Fruit fly (Drosophila melanogaster) whole organism, embryonic: ENCODE results near the gene CG12640.

Experiments
- ATbp ChIP-seq: fragments of 200-800 bp; sonication (Bioruptor generic); optimal IDR thresholded peaks from 2 replicates; lab custom pipeline; 2017; ENCODE audit warnings: missing biosample characterization, mild to moderate bottlenecking, missing genetic modification characterization, missing genetic modification reagents
- Asciz ChIP-seq: fragments of 200-800 bp; sonication (Bioruptor generic); optimal IDR thresholded peaks from 2 replicates; lab custom pipeline; 2017; ENCODE audit warnings: missing biosample characterization, mild to moderate bottlenecking, missing genetic modification characterization, missing genetic modification reagents
- Blimp-1 ChIP-seq: fragments of 200-800 bp; sonication (Bioruptor generic); optimal IDR thresholded peaks from 3 replicates; lab custom pipeline; 2018; ENCODE audit warnings: missing biosample characterization, missing genetic modification characterization, mild to moderate bottlenecking, moderate library complexity, missing genetic modification reagents
- CG10209 ChIP-seq: fragments of 200-800 bp; sonication (Bioruptor generic); optimal IDR thresholded peaks from 3 replicates; lab custom pipeline; 2017; ENCODE audit warnings: missing biosample characterization, mild to moderate bottlenecking, missing genetic modification characterization, missing genetic modification reagents
- CG10543 ChIP-seq: fragments of 200-800 bp; sonication (Bioruptor generic); optimal IDR thresholded peaks from 3 replicates; lab custom pipeline; 2017; ENCODE audit warnings: missing biosample characterization, mild to moderate bottlenecking, missing genetic modification characterization, moderate library complexity
- CG11093 ChIP-seq: fragments of 200-800 bp; sonication (Bioruptor generic); IDR thresholded peaks from 3 replicates; pipeline ENCODE4 v1.3.6; 2022; ENCODE audit warnings: missing biosample characterization, missing genetic modification characterization
- CG12391 ChIP-seq: fragments of 200-800 bp; sonication (Bioruptor generic); optimal IDR thresholded peaks from 3 replicates; lab custom pipeline; 2018; ENCODE audit warnings: missing biosample characterization, mild to moderate bottlenecking, missing genetic modification characterization, moderate library complexity
- CG13287 ChIP-seq: fragments of 200-800 bp; sonication (Bioruptor generic); IDR thresholded peaks from 2 replicates; pipeline ENCODE4 v1.3.6; 2022; ENCODE audit warnings: missing biosample characterization, missing genetic modification characterization; ENCODE audit not compliant: partially characterized antibody
- CG13296 ChIP-seq: fragments of 200-800 bp; sonication (Bioruptor generic); optimal IDR thresholded peaks from 3 replicates; lab custom pipeline; 2018; ENCODE audit warnings: missing biosample characterization, mild to moderate bottlenecking, missing genetic modification characterization
- CG14860 ChIP-seq: fragments of 200-800 bp; sonication (Bioruptor generic); IDR thresholded peaks from 3 replicates; pipeline ENCODE4 v1.3.6; 2022; ENCODE audit warnings: missing biosample characterization, missing genetic modification characterization; ENCODE audit not compliant: partially characterized antibody
- CG16863 ChIP-seq: fragments of 200-800 bp; sonication (Bioruptor generic); optimal IDR thresholded peaks from 3 replicates; lab custom pipeline; 2016; ENCODE audit warnings: missing biosample characterization, missing genetic modification characterization
- CG17361 ChIP-seq: fragments of 200-800 bp; sonication (Bioruptor generic); IDR thresholded peaks from 3 replicates; pipeline ENCODE4 v1.3.6; 2022; ENCODE audit warnings: missing biosample characterization, missing genetic modification characterization
- CG17568 ChIP-seq: fragments of 200-800 bp; sonication (Bioruptor generic); optimal IDR thresholded peaks from 2 replicates; lab custom pipeline; 2018; ENCODE audit warnings: missing biosample characterization, mild to moderate bottlenecking, missing genetic modification characterization, moderate library complexity
- CG34376 ChIP-seq: fragments of 200-800 bp; sonication (Bioruptor generic); optimal IDR thresholded peaks from 2 replicates; lab custom pipeline; 2018; ENCODE audit warnings: missing biosample characterization, mild to moderate bottlenecking, missing genetic modification characterization
- CG34422 ChIP-seq: fragments of 200-800 bp; sonication (Bioruptor generic); IDR thresholded peaks from 3 replicates; pipeline ENCODE4 v1.3.6; 2022; ENCODE audit warnings: missing biosample characterization, missing genetic modification characterization
- CG4282 ChIP-seq: fragments of 200-800 bp; sonication (Bioruptor generic); optimal IDR thresholded peaks from 2 replicates; lab custom pipeline; 2016; ENCODE audit warnings: missing biosample characterization, missing genetic modification characterization
- CG6683 ChIP-seq: fragments of 200-800 bp; sonication (Bioruptor generic); optimal IDR thresholded peaks from 2 replicates; lab custom pipeline; 2017; ENCODE audit warnings: missing biosample characterization, mild to moderate bottlenecking, missing genetic modification characterization, missing genetic modification reagents
- CG6813 ChIP-seq: fragments of 200-800 bp; sonication (Bioruptor generic); optimal IDR thresholded peaks from 2 replicates; lab custom pipeline; 2017; ENCODE audit warnings: missing biosample characterization, missing genetic modification characterization, mild to moderate bottlenecking, moderate library complexity, missing genetic modification reagents
- CG7556 ChIP-seq: fragments of 200-800 bp; sonication (Bioruptor generic); optimal IDR thresholded peaks from 2 replicates; lab custom pipeline; 2017; ENCODE audit warnings: missing biosample characterization, mild to moderate bottlenecking, missing genetic modification characterization
- CG7987 ChIP-seq: fragments of 200-800 bp; sonication (Bioruptor generic); optimal IDR thresholded peaks from 2 replicates; lab custom pipeline; 2018; ENCODE audit warnings: missing biosample characterization, mild to moderate bottlenecking, missing genetic modification characterization, moderate library complexity
- CG9797 ChIP-seq: fragments of 200-800 bp; sonication (Bioruptor generic); optimal IDR thresholded peaks from 3 replicates; lab custom pipeline; 2018; ENCODE audit warnings: missing biosample characterization, mild to moderate bottlenecking, missing genetic modification characterization
- CkIIα-i1 ChIP-seq: fragments of 200-800 bp; sonication (Bioruptor generic); IDR thresholded peaks from 2 replicates; pipeline ENCODE4 v1.3.6; 2022; ENCODE audit warnings: missing biosample characterization, missing genetic modification characterization
- GATAe ChIP-seq: fragments of 200-800 bp; sonication (Bioruptor generic); conservative IDR thresholded peaks from 2 replicates; pipeline ENCODE4 v1.3.6; 2022; ENCODE audit warnings: missing biosample characterization, missing genetic modification characterization
- Gsc ChIP-seq: fragments of 200-800 bp; sonication (Bioruptor generic); IDR thresholded peaks from 2 replicates; pipeline ENCODE4 v1.3.6; 2022; ENCODE audit warnings: missing biosample characterization, missing genetic modification characterization
- H2.0 ChIP-seq: fragments of 200-800 bp; sonication (Bioruptor generic); IDR thresholded peaks from 2 replicates; pipeline ENCODE4 v1.3.6; 2022; ENCODE audit warnings: missing biosample characterization, missing genetic modification characterization
- Hand ChIP-seq: fragments of 200-800 bp; sonication (Bioruptor generic); optimal IDR thresholded peaks from 2 replicates; lab custom pipeline; 2017; ENCODE audit warnings: mild to moderate bottlenecking, missing biosample characterization, missing genetic modification reagents, missing genetic modification characterization
- MTF-1 ChIP-seq: fragments of 200-800 bp; sonication (Bioruptor generic); optimal IDR thresholded peaks from 2 replicates; lab custom pipeline; 2018; ENCODE audit warnings: missing biosample characterization, mild to moderate bottlenecking, missing genetic modification characterization, borderline replicate concordance
- Myb ChIP-seq: fragments of 200-800 bp; sonication (Bioruptor generic); optimal IDR thresholded peaks from 2 replicates; lab custom pipeline; 2016; ENCODE audit warnings: missing biosample characterization, missing genetic modification characterization
- Nf-YA ChIP-seq: fragments of 200-800 bp; sonication (Bioruptor generic); IDR thresholded peaks from 2 replicates; pipeline ENCODE4 v1.3.6; 2022; ENCODE audit warnings: missing biosample characterization, missing genetic modification characterization
- Sin3A ChIP-seq: fragments of >200 bp; optimal IDR thresholded peaks from 2 replicates; lab custom pipeline; 2018
- Taf1 ChIP-seq: fragments of 200-800 bp; sonication (Bioruptor generic); IDR thresholded peaks from 2 replicates; pipeline ENCODE4 v1.3.6; 2022; ENCODE audit warnings: missing biosample characterization, missing genetic modification characterization
- ac ChIP-seq: fragments of 200-800 bp; sonication (Bioruptor generic); optimal IDR thresholded peaks from 3 replicates; lab custom pipeline; 2017; ENCODE audit warnings: missing biosample characterization, mild to moderate bottlenecking, missing genetic modification characterization
- bsh ChIP-seq, 2 experiments: fragments of 200-800 bp; sonication (Bioruptor generic); optimal IDR thresholded peaks; 2 replicates each; lab custom pipeline; 2017 to 2018; ENCODE audit warnings: mild to moderate bottlenecking in 2 of 2, missing biosample characterization in 2 of 2, missing genetic modification characterization in 2 of 2, moderate library complexity in 1 of 2
- crol ChIP-seq: fragments of 200-800 bp; sonication (Bioruptor generic); IDR thresholded peaks from 2 replicates; pipeline ENCODE4 v1.3.6; 2022; ENCODE audit warnings: missing biosample characterization, missing genetic modification characterization
- dan ChIP-seq: fragments of 200-800 bp; sonication (Bioruptor generic); IDR thresholded peaks from 2 replicates; pipeline ENCODE4 v1.3.6; 2022; ENCODE audit warnings: missing biosample characterization, missing genetic modification characterization
- emc ChIP-seq: fragments of 200-800 bp; sonication (Bioruptor generic); optimal IDR thresholded peaks from 2 replicates; lab custom pipeline; 2016; ENCODE audit warnings: missing biosample characterization, missing genetic modification characterization
- exex ChIP-seq: fragments of 200-800 bp; sonication (Bioruptor generic); optimal IDR thresholded peaks from 4 replicates; lab custom pipeline; 2018; ENCODE audit warnings: missing biosample characterization, mild to moderate bottlenecking, missing genetic modification characterization, moderate library complexity
- hkb ChIP-seq, 2 experiments: fragments of 200-800 bp in 1 of 2; fragments of >200 bp in 1 of 2; sonication (Bioruptor generic) in 1 of 2; IDR thresholded peaks in 1 of 2; optimal IDR thresholded peaks in 1 of 2; 2 replicates each; pipeline versions ENCODE4 v1.3.6 to Lab custom; 2017 to 2022; ENCODE audit warnings: missing biosample characterization in 1 of 2, missing genetic modification characterization in 1 of 2
- hth ChIP-seq: fragments of >200 bp; optimal IDR thresholded peaks from 2 replicates; lab custom pipeline; 2017; ENCODE audit warnings: inconsistent platforms
- luna ChIP-seq: fragments of 200-800 bp; sonication (Bioruptor generic); optimal IDR thresholded peaks from 2 replicates; lab custom pipeline; 2016; ENCODE audit warnings: missing biosample characterization, missing genetic modification characterization
- mirr ChIP-seq: fragments of 200-800 bp; sonication (Bioruptor generic); optimal IDR thresholded peaks from 3 replicates; lab custom pipeline; 2018; ENCODE audit warnings: missing biosample characterization, mild to moderate bottlenecking, missing genetic modification characterization
- nerfin-2 ChIP-seq: fragments of 200-800 bp; sonication (Bioruptor generic); IDR thresholded peaks from 2 replicates; pipeline ENCODE4 v1.3.6; 2022; ENCODE audit warnings: missing biosample characterization, missing genetic modification characterization; ENCODE audit not compliant: partially characterized antibody
- org-1 ChIP-seq: fragments of 200-800 bp; sonication (Bioruptor generic); optimal IDR thresholded peaks from 2 replicates; lab custom pipeline; 2017; ENCODE audit warnings: missing biosample characterization, missing genetic modification characterization
- peb ChIP-seq: fragments of 200-800 bp; sonication (Bioruptor generic); IDR thresholded peaks from 2 replicates; pipeline ENCODE4 v1.3.6; 2022; ENCODE audit warnings: missing biosample characterization, missing genetic modification characterization
- pnt ChIP-seq: fragments of 200-800 bp; sonication (Bioruptor generic); optimal IDR thresholded peaks from 3 replicates; lab custom pipeline; 2016; ENCODE audit warnings: missing biosample characterization, missing genetic modification characterization
- run ChIP-seq: fragments of 200-800 bp; sonication (Bioruptor generic); optimal IDR thresholded peaks from 3 replicates; lab custom pipeline; 2018; ENCODE audit warnings: missing biosample characterization, mild to moderate bottlenecking, missing genetic modification characterization
- unpg ChIP-seq: fragments of 200-800 bp; sonication (Bioruptor generic); optimal IDR thresholded peaks from 3 replicates; lab custom pipeline; 2018; ENCODE audit warnings: missing biosample characterization, mild to moderate bottlenecking, missing genetic modification characterization, moderate library complexity
- vnd ChIP-seq: fragments of 200-800 bp; sonication (Bioruptor generic); IDR thresholded peaks from 3 replicates; pipeline ENCODE4 v1.3.6; 2022; ENCODE audit warnings: missing biosample characterization, missing genetic modification characterization; ENCODE audit not compliant: partially characterized antibody
- wdn ChIP-seq: fragments of 200-800 bp; sonication (Bioruptor generic); IDR thresholded peaks from 2 replicates; pipeline ENCODE4 v1.3.6; 2022; ENCODE audit warnings: missing biosample characterization, missing genetic modification characterization
- zfh1 ChIP-seq: fragments of 200-800 bp; sonication (Bioruptor generic); IDR thresholded peaks from 3 replicates; pipeline ENCODE4 v1.3.6; 2022; ENCODE audit warnings: missing biosample characterization, missing genetic modification characterization
- zfh2 ChIP-seq: fragments of 200-800 bp; sonication (Bioruptor generic); optimal IDR thresholded peaks from 2 replicates; lab custom pipeline; 2016; ENCODE audit warnings: missing biosample characterization, missing genetic modification characterization

The CG12640 gene

dm6 chrX:10461938-10462337 is 29.3 kb upstream of the CG12640 start (continued):
- TF ChIP-seq unpg (GFP tag; lab: Kevin White, UChicago) (peak; percentile 30), Taf1 (GFP tag; lab: Robert Waterston, UW) (no peak), CG17361 (GFP tag; lab: Robert Waterston, UW) (no peak), MTF-1 (peak; percentile 53), ac (GFP tag; lab: Kevin White, UChicago) (peak; percentile 7), CkIIα-i1 (no peak), CG10209 (GFP tag; lab: Kevin White, UChicago) (no peak), wdn (no peak), CG34422 (no peak), peb (GFP tag; lab: Robert Waterston, UW) (no peak), hth (lab: Kevin White, UChicago) (no peak), GATAe (no peak), CG13287 (GFP tag; lab: Robert Waterston, UW) (no peak), Myb (no peak), Hand (GFP tag; lab: Kevin White, UChicago) (no peak), CG12391 (tag; lab: Kevin White, UChicago) (peak; percentile 8), H2.0 (no peak), zfh1 (GFP tag; lab: Robert Waterston, UW) (no peak), pnt (no peak), CG16863 (GFP tag; lab: Kevin White, UChicago) (no peak), nerfin-2 (no peak), ATbp (GFP tag; lab: Kevin White, UChicago) (peak; percentile 36), Asciz (GFP tag; lab: Kevin White, UChicago) (no peak), CG10543 (GFP tag; lab: Kevin White, UChicago) (no peak), bsh (GFP tag; optimal IDR thresholded peaks at IDR 0.05; lab: Kevin White, UChicago) (peak in 1 of 2 experiments; percentile 6), luna (GFP tag; lab: Kevin White, UChicago) (no peak), mirr (GFP tag; lab: Kevin White, UChicago) (no peak), Blimp-1 (GFP tag; lab: Kevin White, UChicago) (no peak), CG6683 (GFP tag; lab: Kevin White, UChicago) (no peak), CG9797 (GFP tag; lab: Kevin White, UChicago) (no peak), CG6813 (GFP tag; lab: Kevin White, UChicago) (no peak), hkb (optimal IDR thresholded peaks at IDR 0.05; lab: Kevin White, UChicago) (no peak), hkb (GFP tag; IDR thresholded peaks at IDR 0.05; lab: Robert Waterston, UW) (peak; percentile 13; the same call in 1 of the 2 replicates), run (tag; lab: Kevin White, UChicago) (no peak), Nf-YA (GFP tag; lab: Robert Waterston, UW) (no peak), org-1 (no peak), CG7987 (GFP tag; lab: Kevin White, UChicago) (peak; percentile 67), CG4282 (no peak), CG34376 (GFP tag; lab: Kevin White, UChicago) (peak; percentile 15), exex (no peak), CG11093 (GFP tag; lab: Robert Waterston, UW) (no peak), zfh2 (no peak), CG17568 (no peak), CG13296 (GFP tag; lab: Kevin White, UChicago) (peak; percentile 50), Sin3A (lab: Kevin White, UChicago) (no peak), CG14860 (GFP tag; lab: Robert Waterston, UW) (no peak), dan (GFP tag; lab: Robert Waterston, UW) (no peak), emc (GFP tag; lab: Kevin White, UChicago) (no peak), crol (GFP tag; lab: Robert Waterston, UW) (peak; percentile 57), Gsc (no peak), vnd (GFP tag; lab: Robert Waterston, UW) (no peak), CG7556 (no peak)
